Worm (Caenorhabditis elegans) whole organism, early embryonic: ENCODE data around the gene srz-63.

Experiments used
- B0310.2 ChIP-seq: sonication (generic microtip); optimal IDR thresholded peaks from 2 replicates; lab custom pipeline; 2016; ENCODE audit warnings: mild to moderate bottlenecking, missing genetic modification characterization, missing compliant biosample characterization
- F13C5.2 ChIP-seq: sonication (generic microtip); optimal IDR thresholded peaks from 2 replicates; lab custom pipeline; 2017; ENCODE audit warnings: mild to moderate bottlenecking, missing genetic modification characterization, inconsistent platforms, missing compliant biosample characterization
- ama-1 ChIP-seq: fragments of 150-350 bp; optimal IDR thresholded peaks from 2 replicates; lab custom pipeline; 2014
- ceh-36 ChIP-seq: sonication (generic microtip); optimal IDR thresholded peaks from 2 replicates; lab custom pipeline; 2016; ENCODE audit warnings: missing genetic modification characterization, inconsistent platforms, missing compliant biosample characterization
- flt-1 ChIP-seq: fragments of 200-800 bp; sonication (Bioruptor generic); IDR thresholded peaks from 2 replicates; pipeline ENCODE4 v1.3.6; 2022; ENCODE audit warnings: missing genetic modification characterization, missing compliant biosample characterization
- hmbx-1 ChIP-seq: sonication (generic microtip); optimal IDR thresholded peaks from 2 replicates; lab custom pipeline; 2016; ENCODE audit warnings: mild to moderate bottlenecking, missing genetic modification characterization, missing compliant biosample characterization
- hnd-1 ChIP-seq: sonication (generic microtip); optimal IDR thresholded peaks from 2 replicates; lab custom pipeline; 2016; ENCODE audit warnings: missing genetic modification characterization, missing compliant biosample characterization
- sea-1 ChIP-seq: fragments of 200-800 bp; sonication (Bioruptor generic); conservative IDR thresholded peaks from 2 replicates; pipeline ENCODE4 v1.3.6; 2022; ENCODE audit warnings: missing genetic modification characterization, missing compliant biosample characterization
- tbx-11 ChIP-seq: fragments of 200-800 bp; sonication (Bioruptor generic); IDR thresholded peaks from 2 replicates; pipeline ENCODE4 v1.3.6; 2022; ENCODE audit warnings: missing genetic modification characterization, missing compliant biosample characterization
- tra-4 ChIP-seq: sonication (generic microtip); optimal IDR thresholded peaks from 2 replicates; lab custom pipeline; 2017; ENCODE audit warnings: missing genetic modification characterization, missing compliant biosample characterization

ce11 chrII:1266790-1267189 is 11.7 kb upstream of the srz-63 start, which contains the start of gene oac-30:
- TF ChIP-seq hnd-1 (tag; lab: Kevin White, UChicago), result no peak
- no peak for TF ChIP-seq hmbx-1
- no peak for TF ChIP-seq ama-1 (lab: Kevin White, UChicago)
- no peak for TF ChIP-seq flt-1
- no peak for TF ChIP-seq sea-1 (GFP tag; lab: Robert Waterston, UW)
- TF ChIP-seq ceh-36, result no peak
- TF ChIP-seq F13C5.2 (tag; lab: Kevin White, UChicago), result no peak
- no peak for TF ChIP-seq B0310.2 (tag; lab: Kevin White, UChicago)
- no peak for TF ChIP-seq tra-4
- no peak for TF ChIP-seq tbx-11 (GFP tag; lab: Robert Waterston, UW)
